Worm (Caenorhabditis elegans) whole organism, mixed stage, embryonic: Measurements from ENCODE around the gene F22E5.21.

Experiments
- blmp-1 ChIP-seq: fragments of 150-350 bp; optimal IDR thresholded peaks from 2 replicates; lab custom pipeline; 2014; ENCODE audit warnings: missing biosample characterization, missing genetic modification characterization
- ceh-83 ChIP-seq: fragments of 200-800 bp; sonication (Bioruptor generic); optimal IDR thresholded peaks from 2 replicates; lab custom pipeline; 2018; ENCODE audit warnings: mild to moderate bottlenecking, missing genetic modification characterization, missing compliant biosample characterization
- ces-1 ChIP-seq: fragments of 150-350 bp; optimal IDR thresholded peaks from 2 replicates; lab custom pipeline; 2014; ENCODE audit warnings: missing biosample characterization, missing genetic modification reagents, missing genetic modification characterization
- elt-3 ChIP-seq: fragments of 150-350 bp; optimal IDR thresholded peaks from 2 replicates; lab custom pipeline; 2014; ENCODE audit warnings: missing biosample characterization, missing genetic modification characterization
- lin-13 ChIP-seq: fragments of 150-350 bp; optimal IDR thresholded peaks from 2 replicates; lab custom pipeline; 2014; ENCODE audit warnings: missing biosample characterization, missing genetic modification characterization
- lsy-2 ChIP-seq: fragments of 150-350 bp; optimal IDR thresholded peaks from 2 replicates; lab custom pipeline; 2014; ENCODE audit warnings: missing biosample characterization, missing genetic modification characterization
- mab-5 ChIP-seq: fragments of 150-350 bp; optimal IDR thresholded peaks from 2 replicates; lab custom pipeline; 2014; ENCODE audit warnings: missing biosample characterization, missing genetic modification characterization
- nhr-2 ChIP-seq: fragments of 150-350 bp; optimal IDR thresholded peaks from 2 replicates; lab custom pipeline; 2014; ENCODE audit warnings: missing biosample characterization, missing genetic modification characterization
- nhr-237 ChIP-seq: fragments of 150-350 bp; optimal IDR thresholded peaks from 2 replicates; lab custom pipeline; 2014; ENCODE audit warnings: missing biosample characterization, missing genetic modification characterization
- nhr-76 ChIP-seq: sonication (generic microtip); optimal IDR thresholded peaks from 2 replicates; lab custom pipeline; 2017; ENCODE audit warnings: missing biosample characterization, missing genetic modification characterization
- pha-4 ChIP-seq: fragments of 150-350 bp; optimal IDR thresholded peaks from 2 replicates; lab custom pipeline; 2018; ENCODE audit warnings: missing biosample characterization, missing genetic modification reagents, missing genetic modification characterization
- sptf-1 ChIP-seq: sonication (generic microtip); optimal IDR thresholded peaks from 2 replicates; lab custom pipeline; 2017; ENCODE audit warnings: mild to moderate bottlenecking, missing genetic modification characterization, moderate library complexity, missing compliant biosample characterization
- unc-39 ChIP-seq: fragments of 150-350 bp; optimal IDR thresholded peaks from 2 replicates; lab custom pipeline; 2014; ENCODE audit warnings: missing biosample characterization, missing genetic modification characterization
- unc-62 ChIP-seq: fragments of 150-350 bp; optimal IDR thresholded peaks from 2 replicates; lab custom pipeline; 2014; ENCODE audit warnings: missing biosample characterization, missing genetic modification reagents, missing genetic modification characterization

DNA sequence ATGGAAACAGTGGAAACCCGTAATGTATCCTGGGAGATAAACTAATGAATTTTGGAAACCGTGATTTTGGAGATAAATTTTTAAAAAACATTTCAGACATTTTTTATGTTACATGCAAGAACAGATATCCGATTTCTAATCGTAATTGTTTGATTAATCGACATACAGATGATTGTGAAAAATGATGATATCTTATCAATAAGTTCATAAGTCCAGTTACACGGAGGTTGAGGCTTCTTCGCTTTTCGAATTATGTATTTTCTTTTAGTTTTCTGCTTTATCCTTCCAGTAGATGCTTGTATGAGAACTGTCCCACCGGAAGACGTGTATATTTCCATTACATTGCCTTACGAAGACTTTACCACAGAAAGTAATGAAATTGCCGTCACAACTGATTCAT, 28.3 kb upstream of the F22E5.21 start, which contains the start of gene F22E5.22:
- no peak for TF ChIP-seq nhr-76 (tag; lab: Kevin White, UChicago)
- no peak for TF ChIP-seq unc-62 (GFP tag; lab: Kevin White, UChicago)
- no peak for TF ChIP-seq blmp-1 (tag; lab: Kevin White, UChicago)
- no peak for TF ChIP-seq nhr-237 (tag; lab: Kevin White, UChicago)
- no peak for TF ChIP-seq mab-5 (tag; lab: Kevin White, UChicago)
- TF ChIP-seq elt-3 = no peak
- no peak for TF ChIP-seq sptf-1 (tag; lab: Kevin White, UChicago)
- no peak for TF ChIP-seq ces-1
- TF ChIP-seq lsy-2 (tag; lab: Kevin White, UChicago) = no peak
- no peak for TF ChIP-seq nhr-2
- no peak for TF ChIP-seq lin-13 (tag; lab: Kevin White, UChicago)
- no peak for TF ChIP-seq pha-4
- no peak for TF ChIP-seq unc-39 (tag; lab: Kevin White, UChicago)
- no peak for TF ChIP-seq ceh-83 (GFP tag; lab: Kevin White, UChicago)
